Worm (Caenorhabditis elegans) whole organism, L4/young adult: Measurements from ENCODE around the gene F41C3.11.

Experiments
- W03F9.2 ChIP-seq: fragments of 150-350 bp; optimal IDR thresholded peaks from 2 replicates; lab custom pipeline; 2014; ENCODE audit warnings: missing biosample characterization, missing genetic modification characterization
- dao-5 ChIP-seq: sonication (generic microtip); optimal IDR thresholded peaks from 2 replicates; lab custom pipeline; 2016; ENCODE audit warnings: missing genotype, missing genetic modification characterization, moderate library complexity, missing compliant biosample characterization
- him-1 ChIP-seq: sonication (generic microtip); optimal IDR thresholded peaks from 2 replicates; lab custom pipeline; 2016; ENCODE audit warnings: missing genotype, missing genetic modification reagents, missing genetic modification characterization, missing compliant biosample characterization

Gene F41C3.11

ce11 chrII:4758462-4758861 is 24.7 kb upstream of the F41C3.11 start, which contains the start of gene F26G1.3:
Gene F26G1.3 (plus strand): TSS chrII:4758762.
- TF ChIP-seq him-1, result no peak
- TF ChIP-seq W03F9.2 (tag; lab: Kevin White, UChicago), result no peak
- TF ChIP-seq dao-5 (tag; lab: Kevin White, UChicago), result no peak

ce11 chrII:4756751-4757150 is 23.0 kb upstream of the F41C3.11 start, which contains the start of gene C27D9.2:
Gene C27D9.2 (minus strand): TSS chrII:4756851.
- TF ChIP-seq dao-5 (tag; lab: Kevin White, UChicago) (no peak), W03F9.2 (tag; lab: Kevin White, UChicago) (no peak), him-1 (no peak)

- TF ChIP-seq him-1 (no peak), W03F9.2 (tag; lab: Kevin White, UChicago) (no peak), dao-5 (tag; lab: Kevin White, UChicago) (no peak)
Observed at ce11 chrII:4755654-4756053, 21.9 kb upstream of the F41C3.11 start.

ce11 chrII:4753133-4753532 is 19.4 kb upstream of the F41C3.11 start, which contains the start of gene C27D9.1:
Gene C27D9.1 (plus strand): TSS chrII:4753413.
- TF ChIP-seq dao-5 (tag; lab: Kevin White, UChicago) (no peak), him-1 (no peak), W03F9.2 (tag; lab: Kevin White, UChicago) (no peak)

ce11 chrII:4752257-4752728 is 18.5 kb upstream of the F41C3.11 start, which contains the start of gene F41C3.1:
Gene F41C3.1 (plus strand): TSS chrII:4752307.
- TF ChIP-seq him-1 (no peak), W03F9.2 (tag; lab: Kevin White, UChicago) (no peak), dao-5 (tag; lab: Kevin White, UChicago) (no peak)

ce11 chrII:4749581-4749980 is 15.8 kb upstream of the F41C3.11 start, which contains the start of gene F41C3.2:
Gene F41C3.2 (plus strand): TSS chrII:4749968.
- no peak for TF ChIP-seq W03F9.2 (tag; lab: Kevin White, UChicago)
- TF ChIP-seq him-1, result no peak
- no peak for TF ChIP-seq dao-5 (tag; lab: Kevin White, UChicago)

ce11 chrII:4748374-4748773 is 14.6 kb upstream of the F41C3.11 start:
- TF ChIP-seq W03F9.2 (tag; lab: Kevin White, UChicago), result no peak
- TF ChIP-seq him-1, result no peak
- no peak for TF ChIP-seq dao-5 (tag; lab: Kevin White, UChicago)

- no peak for TF ChIP-seq dao-5 (tag; lab: Kevin White, UChicago)
- no peak for TF ChIP-seq him-1
- TF ChIP-seq W03F9.2 (tag; lab: Kevin White, UChicago), result no peak
Observed at ce11 chrII:4747697-4748096, 13.9 kb upstream of the F41C3.11 start.

ce11 chrII:4747063-4747462 is 13.3 kb upstream of the F41C3.11 start:
- no peak for TF ChIP-seq W03F9.2 (tag; lab: Kevin White, UChicago)
- no peak for TF ChIP-seq him-1
- TF ChIP-seq dao-5 (tag; lab: Kevin White, UChicago), result no peak

ce11 chrII:4745281-4745680 is 11.5 kb upstream of the F41C3.11 start:
- TF ChIP-seq him-1 (no peak), dao-5 (tag; lab: Kevin White, UChicago) (no peak), W03F9.2 (tag; lab: Kevin White, UChicago) (no peak)

ce11 chrII:4741527-4742187 is 7.9 kb upstream of the F41C3.11 start, which contains the start of gene acs-11:
Gene acs-11 (plus strand): TSS chrII:4742137.
- TF ChIP-seq dao-5 (tag; lab: Kevin White, UChicago), result no peak
- TF ChIP-seq him-1, result no peak

ce11 chrII:4739984-4740462 is 6.3 kb upstream of the F41C3.11 start, which contains the start of gene eas-1:
Gene eas-1 (plus strand): TSS chrII:4740412.
- TF ChIP-seq dao-5 (tag; lab: Kevin White, UChicago) (no peak), him-1 (peak; percentile 57), W03F9.2 (tag; lab: Kevin White, UChicago) (peak; percentile 86)

- TF ChIP-seq W03F9.2 (tag; lab: Kevin White, UChicago) (no peak), him-1 (no peak), dao-5 (tag; lab: Kevin White, UChicago) (no peak)
Observed at ce11 chrII:4737348-4737747, 3.6 kb upstream of the F41C3.11 start, which contains the start of gene ctsa-1.1. Gene ctsa-1.1 (plus strand): TSS chrII:4737648.

- TF ChIP-seq W03F9.2 (tag; lab: Kevin White, UChicago), result no peak
- TF ChIP-seq him-1, result no peak
- TF ChIP-seq dao-5 (tag; lab: Kevin White, UChicago), result no peak
Observed at ce11 chrII:4736585-4736984, 2.8 kb upstream of the F41C3.11 start.
